Worm (Caenorhabditis elegans) whole organism, L3 larva: ENCODE results near the gene ddr-1.

Experiments
- ama-1 ChIP-seq: fragments of 150-350 bp; optimal IDR thresholded peaks from 2 replicates; lab custom pipeline; 2018
- fkh-10 ChIP-seq: sonication (generic microtip); optimal IDR thresholded peaks from 2 replicates; lab custom pipeline; 2017; ENCODE audit warnings: missing biosample characterization, missing genetic modification reagents, missing genetic modification characterization
- mml-1 ChIP-seq: fragments of 150-350 bp; sonication (generic microtip); optimal IDR thresholded peaks from 3 replicates; lab custom pipeline; 2014; ENCODE audit warnings: missing biosample characterization, missing genetic modification characterization
- nfya-1 ChIP-seq: sonication (generic microtip); optimal IDR thresholded peaks from 2 replicates; lab custom pipeline; 2017; ENCODE audit warnings: missing genetic modification characterization, mild to moderate bottlenecking, missing compliant biosample characterization, antibody characterized with exemption, moderate library complexity; ENCODE audit not compliant: insufficient read depth
- nhr-12 ChIP-seq: fragments of 150-350 bp; optimal IDR thresholded peaks from 2 replicates; lab custom pipeline; 2014; ENCODE audit warnings: missing biosample characterization, missing genetic modification characterization
- nhr-237 ChIP-seq: fragments of 150-350 bp; optimal IDR thresholded peaks from 2 replicates; lab custom pipeline; 2014; ENCODE audit warnings: missing biosample characterization, missing genetic modification characterization
- nhr-25 ChIP-seq: sonication (generic microtip); optimal IDR thresholded peaks from 2 replicates; lab custom pipeline; 2017; ENCODE audit warnings: missing biosample characterization, missing genetic modification characterization
- nhr-28 ChIP-seq: fragments of 150-350 bp; optimal IDR thresholded peaks from 2 replicates; lab custom pipeline; 2014; ENCODE audit warnings: missing biosample characterization, missing genetic modification characterization
- snpc-4 ChIP-seq: fragments of 150-350 bp; optimal IDR thresholded peaks from 2 replicates; lab custom pipeline; 2014; ENCODE audit warnings: missing biosample characterization, missing genetic modification characterization
- zag-1 ChIP-seq: fragments of 150-350 bp; optimal IDR thresholded peaks from 2 replicates; lab custom pipeline; 2014; ENCODE audit warnings: missing biosample characterization, missing genetic modification characterization
- ztf-11 ChIP-seq: fragments of 150-350 bp; optimal IDR thresholded peaks from 2 replicates; lab custom pipeline; 2014; ENCODE audit warnings: missing biosample characterization, missing genetic modification characterization

DNA sequence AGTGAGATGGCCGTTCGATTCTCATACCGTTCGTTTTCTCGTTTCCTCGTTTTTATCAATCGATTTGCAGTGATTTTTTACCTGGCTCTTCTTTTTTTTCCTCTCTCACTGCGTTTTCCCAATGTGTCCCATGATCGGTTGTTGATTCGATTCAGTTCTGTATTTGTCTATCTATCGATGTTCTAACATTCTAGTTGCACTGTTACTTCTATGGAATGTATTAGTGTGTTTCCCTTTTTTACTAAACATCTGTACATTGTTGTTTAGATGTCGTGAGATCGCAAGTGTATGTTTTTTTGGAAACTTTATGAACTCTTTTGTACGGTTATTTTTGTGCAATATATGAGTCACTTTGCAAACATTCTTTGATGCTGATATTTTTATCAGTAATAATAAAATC, 16.6 kb downstream of the ddr-1 start:
- TF ChIP-seq nhr-25 (tag; lab: Kevin White, UChicago) (no peak), fkh-10 (no peak), nfya-1 (tag; lab: Kevin White, UChicago) (no peak), ztf-11 (no peak), nhr-28 (tag; lab: Kevin White, UChicago) (no peak), nhr-237 (tag; lab: Kevin White, UChicago) (no peak), snpc-4 (tag; lab: Kevin White, UChicago) (no peak), mml-1 (no peak), nhr-12 (tag; lab: Kevin White, UChicago) (no peak), ama-1 (lab: Kevin White, UChicago) (no peak), zag-1 (no peak)
